Worm (Caenorhabditis elegans) whole organism, L4 larva: Measurements from ENCODE around the gene K09B11.5.
"Not testable (repeated sequence)": the region's sequence is repeated elsewhere in the genome, so short reads cannot be mapped to it uniquely, and the experiment has no call there.

ENCODE experiments used
- D1046.2 ChIP-seq: fragments of 200-800 bp; sonication (Bioruptor generic); IDR thresholded peaks from 2 replicates; pipeline ENCODE4 v1.3.6; 2022; ENCODE audit warnings: missing genetic modification characterization, missing compliant biosample characterization
- F26F4.8 ChIP-seq: fragments of 200-800 bp; sonication (Bioruptor generic); conservative IDR thresholded peaks from 2 replicates; pipeline ENCODE4 v1.3.6; 2022; ENCODE audit warnings: missing genetic modification characterization, missing compliant biosample characterization
- T20F7.1 ChIP-seq: fragments of 200-800 bp; sonication (Bioruptor generic); optimal IDR thresholded peaks from 2 replicates; lab custom pipeline; 2018; ENCODE audit warnings: mild to moderate bottlenecking, missing genetic modification characterization, missing compliant biosample characterization
- T26A8.4 ChIP-seq: fragments of 200-800 bp; sonication (Bioruptor generic); IDR thresholded peaks from 2 replicates; pipeline ENCODE4 v1.3.6; 2022; ENCODE audit warnings: missing genetic modification characterization, missing compliant biosample characterization
- Y48G9A.11 ChIP-seq: fragments of 200-800 bp; sonication (Bioruptor generic); IDR thresholded peaks from 2 replicates; pipeline ENCODE4 v1.3.6; 2022; ENCODE audit warnings: missing genetic modification reagents, missing genetic modification characterization, missing compliant biosample characterization
- Y75B8A.6 ChIP-seq: fragments of 200-800 bp; sonication (Bioruptor generic); IDR thresholded peaks from 2 replicates; pipeline ENCODE4 v1.3.6; 2022; ENCODE audit warnings: missing genetic modification reagents, missing genetic modification characterization, missing compliant biosample characterization
- ama-1 ChIP-seq: fragments of 150-350 bp; optimal IDR thresholded peaks from 2 replicates; lab custom pipeline; 2014; ENCODE audit warnings: inconsistent platforms, mixed read lengths
- arid-1 ChIP-seq: fragments of 200-800 bp; sonication (Bioruptor generic); conservative IDR thresholded peaks from 2 replicates; pipeline ENCODE4 v1.3.6; 2022; ENCODE audit warnings: missing genetic modification reagents, missing genetic modification characterization, missing compliant biosample characterization
- ceh-20 ChIP-seq: fragments of 200-800 bp; sonication (Bioruptor generic); IDR thresholded peaks from 2 replicates; pipeline ENCODE4 v1.3.6; 2022; ENCODE audit warnings: missing genetic modification reagents, missing genetic modification characterization, missing compliant biosample characterization
- ceh-44 ChIP-seq: fragments of 200-800 bp; sonication (Bioruptor generic); IDR thresholded peaks from 2 replicates; pipeline ENCODE4 v1.3.6; 2022; ENCODE audit warnings: missing genetic modification reagents, missing genetic modification characterization, missing compliant biosample characterization
- ceh-62 ChIP-seq: sonication (generic microtip); optimal IDR thresholded peaks from 2 replicates; lab custom pipeline; 2017; ENCODE audit warnings: missing biosample characterization, missing genetic modification characterization
- dmd-6 ChIP-seq: fragments of 200-800 bp; sonication (Bioruptor generic); IDR thresholded peaks from 2 replicates; pipeline ENCODE4 v1.3.6; 2022; ENCODE audit warnings: missing genetic modification reagents, missing genetic modification characterization, missing compliant biosample characterization
- dmd-9 ChIP-seq: fragments of 200-800 bp; sonication (Bioruptor generic); IDR thresholded peaks from 2 replicates; pipeline ENCODE4 v1.3.6; 2022; ENCODE audit warnings: missing genetic modification reagents, missing genetic modification characterization, missing compliant biosample characterization
- dpl-1 ChIP-seq: fragments of 150-350 bp; optimal IDR thresholded peaks from 2 replicates; lab custom pipeline; 2014; ENCODE audit warnings: missing biosample characterization, missing genetic modification reagents, missing genetic modification characterization
- dve-1 ChIP-seq: sonication (generic microtip); optimal IDR thresholded peaks from 2 replicates; lab custom pipeline; 2017; ENCODE audit warnings: antibody characterized with exemption, mild to moderate bottlenecking, missing genetic modification characterization, missing compliant biosample characterization; ENCODE audit not compliant: insufficient read depth
- egl-27 ChIP-seq: sonication (generic microtip); optimal IDR thresholded peaks from 3 replicates; lab custom pipeline; 2017; ENCODE audit warnings: missing biosample characterization, missing genetic modification reagents, missing genetic modification characterization
- egl-43 ChIP-seq: fragments of 200-800 bp; sonication (Bioruptor generic); IDR thresholded peaks from 2 replicates; pipeline ENCODE4 v1.3.6; 2022; ENCODE audit warnings: missing genetic modification reagents, missing genetic modification characterization, missing compliant biosample characterization
- hif-1 ChIP-seq, 2 experiments: sonication (generic microtip); optimal IDR thresholded peaks; 2 replicates each; lab custom pipeline; 2016 to 2017; ENCODE audit warnings: missing compliant biosample characterization in 2 of 2, missing genetic modification characterization in 2 of 2, missing genetic modification reagents in 2 of 2, missing genotype in 2 of 2, mild to moderate bottlenecking in 1 of 2
- hmg-1.1 ChIP-seq: fragments of 200-800 bp; sonication (Bioruptor generic); IDR thresholded peaks from 2 replicates; pipeline ENCODE4 v1.3.6; 2022; ENCODE audit warnings: missing genetic modification reagents, missing genetic modification characterization, missing compliant biosample characterization
- jun-1 ChIP-seq: fragments of 150-350 bp; optimal IDR thresholded peaks from 2 replicates; lab custom pipeline; 2014; ENCODE audit warnings: missing biosample characterization, missing genetic modification reagents, missing genetic modification characterization
- lin-1 ChIP-seq: fragments of 200-800 bp; sonication (Bioruptor generic); IDR thresholded peaks from 2 replicates; pipeline ENCODE4 v1.3.6; 2022; ENCODE audit warnings: missing genetic modification reagents, missing genetic modification characterization, missing compliant biosample characterization
- lin-15B ChIP-seq: fragments of 150-350 bp; sonication (generic microtip); optimal IDR thresholded peaks from 3 replicates; lab custom pipeline; 2014; ENCODE audit warnings: missing biosample characterization, missing genetic modification characterization
- lin-38 ChIP-seq: fragments of 200-800 bp; sonication (Bioruptor generic); IDR thresholded peaks from 2 replicates; pipeline ENCODE4 v1.3.6; 2022; ENCODE audit warnings: missing genetic modification reagents, missing genetic modification characterization, missing compliant biosample characterization
- lin-39 ChIP-seq: fragments of 150-350 bp; optimal IDR thresholded peaks from 2 replicates; lab custom pipeline; 2014; ENCODE audit warnings: missing biosample characterization, missing genetic modification reagents, missing genetic modification characterization
- lsy-2 ChIP-seq, 2 experiments: fragments of 150-350 bp in 1 of 2; sonication (generic microtip) in 1 of 2; optimal IDR thresholded peaks; 2 replicates each; lab custom pipeline; 2014 to 2017; ENCODE audit warnings: missing biosample characterization in 2 of 2, missing genetic modification characterization in 2 of 2
- madf-9 ChIP-seq: fragments of 200-800 bp; sonication (Bioruptor generic); conservative IDR thresholded peaks from 2 replicates; pipeline ENCODE4 v1.3.6; 2022; ENCODE audit warnings: missing genetic modification reagents, missing genetic modification characterization, missing compliant biosample characterization
- mdl-1 ChIP-seq, 2 experiments: fragments of 150-350 bp in 1 of 2; sonication (generic microtip) in 1 of 2; optimal IDR thresholded peaks; 2 replicates each; lab custom pipeline; 2014 to 2017; ENCODE audit warnings: missing biosample characterization in 2 of 2, missing genetic modification characterization in 2 of 2
- mdt-29 ChIP-seq: fragments of 200-800 bp; sonication (Bioruptor generic); IDR thresholded peaks from 2 replicates; pipeline ENCODE4 v1.3.6; 2022; ENCODE audit warnings: missing genetic modification reagents, missing genetic modification characterization, missing compliant biosample characterization
- mes-2 ChIP-seq: sonication (generic microtip); optimal IDR thresholded peaks from 2 replicates; lab custom pipeline; 2016; ENCODE audit warnings: missing genotype, mild to moderate bottlenecking, missing genetic modification characterization, missing compliant biosample characterization; ENCODE audit not compliant: poor library complexity, severe bottlenecking
- mxl-3 ChIP-seq: fragments of 200-800 bp; sonication (Bioruptor generic); optimal IDR thresholded peaks from 2 replicates; lab custom pipeline; 2018; ENCODE audit warnings: mild to moderate bottlenecking, missing genetic modification characterization, missing compliant biosample characterization
- nhr-102 ChIP-seq: sonication (generic microtip); optimal IDR thresholded peaks from 2 replicates; lab custom pipeline; 2016; ENCODE audit warnings: mild to moderate bottlenecking, missing genetic modification characterization, moderate library complexity, missing compliant biosample characterization
- nhr-41 ChIP-seq: fragments of 200-800 bp; sonication (Bioruptor generic); IDR thresholded peaks from 2 replicates; pipeline ENCODE4 v1.3.6; 2022; ENCODE audit warnings: missing genetic modification reagents, missing genetic modification characterization, missing compliant biosample characterization
- nhr-42 ChIP-seq: fragments of 200-800 bp; sonication (Bioruptor generic); IDR thresholded peaks from 2 replicates; pipeline ENCODE4 v1.3.6; 2022; ENCODE audit warnings: missing genetic modification characterization, missing compliant biosample characterization
- nhr-77 ChIP-seq: fragments of 150-350 bp; optimal IDR thresholded peaks from 2 replicates; lab custom pipeline; 2014; ENCODE audit warnings: missing biosample characterization, missing genetic modification characterization
- pha-4 ChIP-seq, 2 experiments: fragments of 150-350 bp in 1 of 2; fragments of 200-800 bp in 1 of 2; sonication (Bioruptor generic) in 1 of 2; IDR thresholded peaks in 1 of 2; optimal IDR thresholded peaks in 1 of 2; 2 replicates each; pipeline versions ENCODE4 v1.3.6 to Lab custom; 2014 to 2022; ENCODE audit warnings: missing genetic modification characterization in 2 of 2, missing genetic modification reagents in 2 of 2, missing biosample characterization in 1 of 2, missing compliant biosample characterization in 1 of 2
- pqm-1 ChIP-seq: sonication (generic microtip); optimal IDR thresholded peaks from 2 replicates; lab custom pipeline; 2017; ENCODE audit warnings: missing biosample characterization, missing genetic modification characterization
- rbr-2 ChIP-seq: sonication (generic microtip); optimal IDR thresholded peaks from 2 replicates; lab custom pipeline; 2016; ENCODE audit warnings: missing genotype, missing genetic modification characterization, missing compliant biosample characterization
- saeg-2 ChIP-seq: fragments of 200-800 bp; sonication (Bioruptor generic); IDR thresholded peaks from 2 replicates; pipeline ENCODE4 v1.3.6; 2022; ENCODE audit warnings: missing genetic modification reagents, missing genetic modification characterization, missing compliant biosample characterization
- set-16 ChIP-seq: fragments of 200-800 bp; sonication (Bioruptor generic); IDR thresholded peaks from 2 replicates; pipeline ENCODE4 v1.3.6; 2022; ENCODE audit warnings: missing genetic modification reagents, missing genetic modification characterization, missing compliant biosample characterization
- snpc-1.2 ChIP-seq: fragments of 200-800 bp; sonication (Bioruptor generic); IDR thresholded peaks from 2 replicates; pipeline ENCODE4 v1.3.6; 2022; ENCODE audit warnings: missing genetic modification reagents, missing genetic modification characterization, missing compliant biosample characterization
- tag-97 ChIP-seq: fragments of 200-800 bp; sonication (Bioruptor generic); IDR thresholded peaks from 2 replicates; pipeline ENCODE4 v1.3.6; 2022; ENCODE audit warnings: missing genetic modification characterization, missing compliant biosample characterization
- unc-39 ChIP-seq: sonication (generic microtip); optimal IDR thresholded peaks from 2 replicates; lab custom pipeline; 2017; ENCODE audit warnings: missing biosample characterization, missing genetic modification characterization
- unc-62 ChIP-seq, 3 experiments: fragments of 150-350 bp in 1 of 3; sonication (generic microtip); optimal IDR thresholded peaks in 2 of 3; peaks in 1 of 3; 1 replicate in 1 of 3; 2 replicates in 2 of 3; lab custom pipeline; 2014 to 2017; ENCODE audit warnings: missing biosample characterization in 3 of 3, missing genetic modification characterization in 3 of 3, missing genetic modification reagents in 3 of 3, missing genotype in 1 of 3
- vab-7 ChIP-seq: fragments of 200-800 bp; sonication (Bioruptor generic); IDR thresholded peaks from 2 replicates; pipeline ENCODE4 v1.3.6; 2022; ENCODE audit warnings: missing genetic modification reagents, missing genetic modification characterization, missing compliant biosample characterization
- zfp-2 ChIP-seq: sonication (generic microtip); optimal IDR thresholded peaks from 2 replicates; lab custom pipeline; 2016; ENCODE audit warnings: mild to moderate bottlenecking, missing genetic modification characterization, missing compliant biosample characterization

Gene K09B11.5

ce11 chrIV:13453509-13453908, 19.7 kb upstream of the K09B11.5 start:
- TF ChIP-seq lin-39: no peak
- peak in 1 of 2 experiments; percentile 7 for TF ChIP-seq hif-1 (tag; optimal IDR thresholded peaks at IDR 0.05; lab: Kevin White, UChicago)
- peak; percentile 59 for TF ChIP-seq mes-2 (tag; lab: Kevin White, UChicago)
- no peak for TF ChIP-seq nhr-41
- TF ChIP-seq rbr-2 (tag; lab: Kevin White, UChicago): peak; percentile 29
- TF ChIP-seq lsy-2 (tag; optimal IDR thresholded peaks at IDR 0.05; lab: Kevin White, UChicago): peak in 1 of 2 experiments; percentile 24
- peak; percentile 92 for TF ChIP-seq lin-38
- no peak for TF ChIP-seq ceh-62 (tag; lab: Kevin White, UChicago)
- TF ChIP-seq unc-39 (tag; lab: Kevin White, UChicago): no peak
- TF ChIP-seq arid-1: no peak
- TF ChIP-seq unc-62 (GFP tag; optimal IDR thresholded peaks at IDR 0.05 in 1 of 2; lab: Kevin White, UChicago): no peak
- TF ChIP-seq unc-62 (tag; optimal IDR thresholded peaks at IDR 0.05; lab: Kevin White, UChicago): no peak
- no peak for TF ChIP-seq nhr-102
- TF ChIP-seq dpl-1 (GFP tag; lab: Kevin White, UChicago): peak; percentile 13
- no peak for TF ChIP-seq ceh-44
- TF ChIP-seq Y75B8A.6 (GFP tag; lab: Robert Waterston, UW): no peak
- TF ChIP-seq lin-15B (tag; lab: Kevin White, UChicago): no peak
- no peak for TF ChIP-seq ceh-20

ce11 chrIV:13450740-13451139, 16.9 kb upstream of the K09B11.5 start:
- TF ChIP-seq ama-1: no peak
- TF ChIP-seq lin-38: peak; percentile 38; the same call in 1 of the 2 replicates
- no peak for TF ChIP-seq nhr-41

DNA sequence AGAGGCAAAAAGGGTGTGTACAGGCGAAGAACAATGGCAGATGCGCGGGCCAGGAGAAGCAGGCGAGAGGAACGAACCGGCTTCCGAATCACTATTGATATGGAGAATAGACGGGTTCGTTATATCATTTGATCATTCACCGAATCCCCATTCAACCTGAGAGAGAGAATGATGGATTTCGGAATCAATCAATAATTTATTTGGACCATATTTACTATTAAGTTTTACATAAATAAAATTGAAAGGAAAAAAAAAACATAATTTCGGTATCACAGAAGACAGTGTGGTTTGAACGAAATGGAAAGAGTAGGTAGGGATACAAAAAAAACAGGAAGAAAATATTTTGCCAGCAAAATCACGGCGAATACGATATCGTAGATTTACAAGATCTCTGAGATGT, 11.5 kb upstream of the K09B11.5 start, which contains the start of gene mam-3:
mam-3 (minus strand) TSS at position 101 of the 400 bp plus-strand sequence.
- TF ChIP-seq mxl-3 (GFP tag; lab: Kevin White, UChicago) (no peak), mdt-29 (GFP tag; lab: Robert Waterston, UW) (no peak), pqm-1 (tag; lab: Kevin White, UChicago) (no peak), F26F4.8 (GFP tag; lab: Robert Waterston, UW) (no peak), mdl-1 (tag; optimal IDR thresholded peaks at IDR 0.05; lab: Kevin White, UChicago) (no peak), dmd-9 (GFP tag; lab: Robert Waterston, UW) (no peak), Y75B8A.6 (GFP tag; lab: Robert Waterston, UW) (no peak), set-16 (no peak), dve-1 (tag; lab: Kevin White, UChicago) (no peak), zfp-2 (tag; lab: Kevin White, UChicago) (no peak), nhr-77 (tag; lab: Kevin White, UChicago) (no peak), tag-97 (GFP tag; lab: Robert Waterston, UW) (no peak), egl-27 (no peak), T20F7.1 (GFP tag; lab: Kevin White, UChicago) (no peak), jun-1 (no peak)

DNA sequence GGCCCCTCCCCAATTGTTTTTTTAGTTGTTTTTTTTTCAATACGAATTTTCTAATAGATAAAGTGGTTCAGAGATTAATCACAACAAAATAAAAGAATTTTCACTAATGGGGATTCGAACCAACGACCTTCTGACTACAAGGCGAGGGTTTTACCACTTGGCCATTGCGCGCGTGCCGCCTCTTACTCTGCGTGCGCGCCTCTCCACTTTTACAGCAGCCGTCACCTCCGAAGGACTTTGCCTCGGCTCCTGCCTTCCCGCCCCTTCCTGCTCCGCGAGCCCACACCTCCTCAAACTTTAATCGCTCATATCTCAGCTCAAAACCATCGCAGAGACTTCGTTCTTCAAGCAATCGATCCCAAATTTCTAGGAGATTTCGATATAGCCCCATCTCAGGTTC, 3.7 kb downstream of the K09B11.5 start:
- TF ChIP-seq set-16 (peak; percentile 93), lin-38 (peak; percentile 71), snpc-1.2 (GFP tag; lab: Robert Waterston, UW) (peak; percentile 91), madf-9 (peak; percentile 43; the same call in 1 of the 2 replicates), egl-43 (peak; percentile 87), saeg-2 (GFP tag; lab: Robert Waterston, UW) (0 out of 2 replicates have a peak, but pooled peaks have one; percentile 51), nhr-42 (GFP tag; lab: Robert Waterston, UW) (peak; percentile 68; the same call in 1 of the 2 replicates), D1046.2 (GFP tag; lab: Robert Waterston, UW) (peak; percentile 79; the same call in 1 of the 2 replicates), Y48G9A.11 (GFP tag; lab: Robert Waterston, UW) (0 out of 2 replicates have a peak, but pooled peaks have one; percentile 9), arid-1 (peak; percentile 51; the same call in 1 of the 2 replicates), vab-7 (GFP tag; lab: Robert Waterston, UW) (peak; percentile 47; the same call in 1 of the 2 replicates), lin-1 (peak; percentile 25; the same call in 1 of the 2 replicates), hmg-1.1 (GFP tag; lab: Robert Waterston, UW) (peak; percentile 68), pha-4 (GFP tag; IDR thresholded peaks at IDR 0.05; lab: Robert Waterston, UW) (peak; percentile 56; the same call in 1 of the 2 replicates), rbr-2 (tag; lab: Kevin White, UChicago) (peak; percentile 5), T26A8.4 (GFP tag; lab: Robert Waterston, UW) (peak; percentile 54; the same call in 1 of the 2 replicates), dmd-6 (GFP tag; lab: Robert Waterston, UW) (peak; percentile 49)
- not testable (repeated sequence) for TF ChIP-seq pha-4 (tag; optimal IDR thresholded peaks at IDR 0.05; lab: Kevin White, UChicago)
